Fruit fly (Drosophila melanogaster) whole organism, prepupa: ENCODE data around the gene CG11409.

Experiments
- Blimp-1 ChIP-seq: fragments of 200-800 bp; sonication (Bioruptor generic); optimal IDR thresholded peaks from 3 replicates; lab custom pipeline; 2017; ENCODE audit warnings: missing biosample characterization, missing genetic modification characterization, mild to moderate bottlenecking, moderate library complexity, missing genetic modification reagents
- CG10669 ChIP-seq: fragments of 200-800 bp; sonication (Bioruptor generic); optimal IDR thresholded peaks from 3 replicates; lab custom pipeline; 2018; ENCODE audit warnings: missing biosample characterization, mild to moderate bottlenecking, missing genetic modification characterization, moderate library complexity
- CG11294 ChIP-seq: fragments of 200-800 bp; sonication (Bioruptor generic); IDR thresholded peaks from 2 replicates; pipeline ENCODE4 v1.3.6; 2022; ENCODE audit warnings: missing biosample characterization, missing genetic modification characterization
- CG15336 ChIP-seq: fragments of 200-800 bp; sonication (Bioruptor generic); IDR thresholded peaks from 2 replicates; pipeline ENCODE4 v1.3.6; 2022; ENCODE audit warnings: missing biosample characterization, missing genetic modification characterization
- CG1621 ChIP-seq: fragments of 200-800 bp; sonication (Bioruptor generic); optimal IDR thresholded peaks from 3 replicates; lab custom pipeline; 2018; ENCODE audit warnings: missing biosample characterization, mild to moderate bottlenecking, missing genetic modification characterization
- CG32006 ChIP-seq: fragments of 200-800 bp; sonication (Bioruptor generic); optimal IDR thresholded peaks from 3 replicates; lab custom pipeline; 2017; ENCODE audit warnings: missing biosample characterization, mild to moderate bottlenecking, missing genetic modification characterization
- CG34406 ChIP-seq: fragments of 200-800 bp; sonication (Bioruptor generic); optimal IDR thresholded peaks from 3 replicates; lab custom pipeline; 2016; ENCODE audit warnings: missing biosample characterization, missing genetic modification characterization
- CG3919 ChIP-seq: fragments of 200-800 bp; sonication (Bioruptor generic); optimal IDR thresholded peaks from 3 replicates; lab custom pipeline; 2016; ENCODE audit warnings: missing biosample characterization, missing genetic modification characterization
- CG4318 ChIP-seq: fragments of 200-800 bp; sonication (Bioruptor generic); optimal IDR thresholded peaks from 3 replicates; lab custom pipeline; 2017; ENCODE audit warnings: missing biosample characterization, mild to moderate bottlenecking, missing genetic modification characterization
- CG6792 ChIP-seq: fragments of 200-800 bp; sonication (Bioruptor generic); optimal IDR thresholded peaks from 3 replicates; lab custom pipeline; 2016; ENCODE audit warnings: missing biosample characterization, missing genetic modification characterization
- CG6808 ChIP-seq: fragments of 200-800 bp; sonication (Bioruptor generic); optimal IDR thresholded peaks from 3 replicates; lab custom pipeline; 2017; ENCODE audit warnings: missing biosample characterization, missing genetic modification characterization, mild to moderate bottlenecking, moderate library complexity, missing genetic modification reagents
- CG6854 ChIP-seq: fragments of 200-800 bp; sonication (Bioruptor generic); optimal IDR thresholded peaks from 2 replicates; lab custom pipeline; 2017; ENCODE audit warnings: missing biosample characterization, mild to moderate bottlenecking, missing genetic modification characterization
- CG7368 ChIP-seq: fragments of 200-800 bp; sonication (Bioruptor generic); optimal IDR thresholded peaks from 3 replicates; lab custom pipeline; 2016; ENCODE audit warnings: missing biosample characterization, missing genetic modification characterization
- CG8119 ChIP-seq: fragments of 200-800 bp; sonication (Bioruptor generic); IDR thresholded peaks from 3 replicates; pipeline ENCODE4 v1.3.6; 2022; ENCODE audit warnings: missing biosample characterization, missing genetic modification characterization
- CG8632 ChIP-seq: fragments of 200-800 bp; sonication (Bioruptor generic); optimal IDR thresholded peaks from 3 replicates; lab custom pipeline; 2016; ENCODE audit warnings: missing biosample characterization, missing genetic modification characterization
- Eip75B ChIP-seq: fragments of 200-800 bp; sonication (Bioruptor generic); optimal IDR thresholded peaks from 3 replicates; lab custom pipeline; 2016; ENCODE audit warnings: missing biosample characterization, missing genetic modification characterization
- Eip93F ChIP-seq: fragments of 200-800 bp; sonication (Bioruptor generic); optimal IDR thresholded peaks from 2 replicates; lab custom pipeline; 2016; ENCODE audit warnings: missing biosample characterization, mild to moderate bottlenecking, missing genetic modification characterization
- Ets96B ChIP-seq: fragments of 200-800 bp; optimal IDR thresholded peaks from 2 replicates; lab custom pipeline; 2019; ENCODE audit warnings: missing biosample characterization, mild to moderate bottlenecking, missing genetic modification characterization, moderate library complexity
- Gug ChIP-seq: fragments of 200-800 bp; sonication (Bioruptor generic); IDR thresholded peaks from 2 replicates; pipeline ENCODE4 v1.3.6; 2022; ENCODE audit warnings: missing biosample characterization, missing genetic modification characterization
- Hr38 ChIP-seq: sonication (Bioruptor generic); optimal IDR thresholded peaks from 2 replicates; lab custom pipeline; 2016; ENCODE audit warnings: missing biosample characterization, missing genetic modification characterization
- Hr39 ChIP-seq: fragments of 200-800 bp; sonication (Bioruptor generic); optimal IDR thresholded peaks from 2 replicates; lab custom pipeline; 2016; ENCODE audit warnings: missing biosample characterization, missing genetic modification characterization
- Sox102F ChIP-seq: fragments of 200-800 bp; sonication (Bioruptor generic); optimal IDR thresholded peaks from 2 replicates; lab custom pipeline; 2016; ENCODE audit warnings: missing biosample characterization, mild to moderate bottlenecking, missing genetic modification characterization
- acj6 ChIP-seq: fragments of 200-800 bp; sonication (Bioruptor generic); optimal IDR thresholded peaks from 3 replicates; lab custom pipeline; 2016; ENCODE audit warnings: missing biosample characterization, missing genetic modification characterization
- cyc ChIP-seq: fragments of 200-800 bp; sonication (Bioruptor generic); optimal IDR thresholded peaks from 3 replicates; lab custom pipeline; 2016; ENCODE audit warnings: missing biosample characterization, missing genetic modification characterization
- dac ChIP-seq: fragments of 200-800 bp; sonication (Bioruptor generic); optimal IDR thresholded peaks from 2 replicates; lab custom pipeline; 2017; ENCODE audit warnings: missing biosample characterization, mild to moderate bottlenecking, missing genetic modification characterization
- dsx ChIP-seq: fragments of 200-800 bp; optimal IDR thresholded peaks from 3 replicates; lab custom pipeline; 2019; ENCODE audit warnings: missing biosample characterization, mild to moderate bottlenecking, missing genetic modification characterization, moderate library complexity; ENCODE audit not compliant: poor library complexity, severe bottlenecking
- esn ChIP-seq: fragments of 200-800 bp; sonication (Bioruptor generic); optimal IDR thresholded peaks from 2 replicates; lab custom pipeline; 2016; ENCODE audit warnings: missing biosample characterization, mild to moderate bottlenecking, missing genetic modification characterization, moderate library complexity
- fd59A ChIP-seq: fragments of 200-800 bp; sonication (Bioruptor generic); optimal IDR thresholded peaks from 2 replicates; lab custom pipeline; 2017; ENCODE audit warnings: missing biosample characterization, mild to moderate bottlenecking, missing genetic modification characterization, missing genetic modification reagents
- fd85E ChIP-seq: fragments of 200-800 bp; sonication (Bioruptor generic); optimal IDR thresholded peaks from 3 replicates; lab custom pipeline; 2016; ENCODE audit warnings: missing biosample characterization, missing genetic modification characterization
- fkh ChIP-seq: fragments of 200-800 bp; sonication (Bioruptor generic); optimal IDR thresholded peaks from 3 replicates; lab custom pipeline; 2017; ENCODE audit warnings: missing biosample characterization, mild to moderate bottlenecking, missing genetic modification characterization, moderate library complexity
- lz ChIP-seq: fragments of 200-800 bp; sonication (Bioruptor generic); optimal IDR thresholded peaks from 3 replicates; lab custom pipeline; 2016; ENCODE audit warnings: missing biosample characterization, missing genetic modification characterization
- net ChIP-seq: fragments of 200-800 bp; sonication (Bioruptor generic); optimal IDR thresholded peaks from 3 replicates; lab custom pipeline; 2016; ENCODE audit warnings: missing biosample characterization, missing genetic modification characterization
- pdm3 ChIP-seq: fragments of 200-800 bp; sonication (Bioruptor generic); optimal IDR thresholded peaks from 3 replicates; lab custom pipeline; 2016; ENCODE audit warnings: missing biosample characterization, missing genetic modification characterization
- salr ChIP-seq, 2 experiments: fragments of 200-800 bp; sonication (Bioruptor generic); optimal IDR thresholded peaks; 3 replicates each; lab custom pipeline; 2016 to 2018; ENCODE audit warnings: missing biosample characterization in 2 of 2, missing genetic modification characterization in 2 of 2, mild to moderate bottlenecking in 1 of 2
- ss ChIP-seq, 2 experiments: fragments of 200-800 bp; sonication (Bioruptor generic); optimal IDR thresholded peaks; 2 replicates in 1 of 2; 3 replicates in 1 of 2; lab custom pipeline; 2017 to 2018; ENCODE audit warnings: mild to moderate bottlenecking in 2 of 2, missing biosample characterization in 2 of 2, missing genetic modification characterization in 2 of 2, moderate library complexity in 1 of 2
- svp ChIP-seq: fragments of 200-800 bp; sonication (Bioruptor generic); peaks from one replicate; lab custom pipeline; 2016; ENCODE audit warnings: missing biosample characterization, missing genetic modification characterization
- vri ChIP-seq: fragments of 200-800 bp; sonication (Bioruptor generic); optimal IDR thresholded peaks from 3 replicates; lab custom pipeline; 2016; ENCODE audit warnings: missing biosample characterization, mild to moderate bottlenecking, missing genetic modification characterization

Gene CG11409

dm6 chrX:1388148-1388703, 46.8 kb upstream of the CG11409 start (continued):
- TF ChIP-seq Blimp-1 (GFP tag; lab: Kevin White, UChicago) (no peak), CG6808 (GFP tag; lab: Kevin White, UChicago) (peak; percentile 37), lz (GFP tag; lab: Kevin White, UChicago) (no peak), ss (GFP tag; optimal IDR thresholded peaks at IDR 0.05; lab: Kevin White, UChicago) (peak; percentile 26 to 33), Sox102F (GFP tag; lab: Kevin White, UChicago) (no peak), CG7368 (GFP tag; lab: Kevin White, UChicago) (no peak), Eip75B (no peak), Ets96B (no peak), fd85E (GFP tag; lab: Kevin White, UChicago) (no peak), dac (GFP tag; lab: Kevin White, UChicago) (no peak), Hr39 (GFP tag; lab: Kevin White, UChicago) (no peak), acj6 (GFP tag; lab: Kevin White, UChicago) (no peak), pdm3 (GFP tag; lab: Kevin White, UChicago) (no peak), net (GFP tag; lab: Kevin White, UChicago) (no peak), CG34406 (GFP tag; lab: Kevin White, UChicago) (no peak), Hr38 (GFP tag; lab: Kevin White, UChicago) (no peak), CG3919 (no peak), CG8632 (no peak), dsx (GFP tag; lab: Kevin White, UChicago) (no peak), cyc (GFP tag; lab: Kevin White, UChicago) (no peak), CG6792 (no peak), esn (GFP tag; lab: Kevin White, UChicago) (no peak), CG8119 (GFP tag; lab: Robert Waterston, UW) (no peak), CG15336 (no peak)

dm6 chrX:1387149-1387752, 45.9 kb upstream of the CG11409 start:
- TF ChIP-seq dsx (GFP tag; lab: Kevin White, UChicago) (no peak), pdm3 (GFP tag; lab: Kevin White, UChicago) (no peak), fd85E (GFP tag; lab: Kevin White, UChicago) (no peak), svp (peak; percentile 75), Blimp-1 (GFP tag; lab: Kevin White, UChicago) (no peak), Eip75B (no peak), CG10669 (GFP tag; lab: Kevin White, UChicago) (no peak), CG34406 (GFP tag; lab: Kevin White, UChicago) (no peak), vri (GFP tag; lab: Kevin White, UChicago) (peak; percentile 19), Hr38 (GFP tag; lab: Kevin White, UChicago) (no peak), Eip93F (peak; percentile 60), fd59A (GFP tag; lab: Kevin White, UChicago) (no peak), CG32006 (GFP tag; lab: Kevin White, UChicago) (no peak), esn (GFP tag; lab: Kevin White, UChicago) (no peak), CG6792 (no peak), CG6854 (GFP tag; lab: Kevin White, UChicago) (no peak), Ets96B (no peak), acj6 (GFP tag; lab: Kevin White, UChicago) (no peak), Hr39 (GFP tag; lab: Kevin White, UChicago) (no peak), CG11294 (GFP tag; lab: Robert Waterston, UW) (no peak), fkh (peak; percentile 90), CG6808 (GFP tag; lab: Kevin White, UChicago) (no peak), CG15336 (no peak), CG4318 (GFP tag; lab: Kevin White, UChicago) (no peak), Gug (GFP tag; lab: Robert Waterston, UW) (no peak), CG1621 (no peak), salr (GFP tag; optimal IDR thresholded peaks at IDR 0.05; lab: Kevin White, UChicago) (no peak)
